Worm (Caenorhabditis elegans) whole organism, young adult: ENCODE results near the gene fbxa-127.

Source experiments
- B0261.1 ChIP-seq: sonication (generic microtip); optimal IDR thresholded peaks from 2 replicates; lab custom pipeline; 2016; ENCODE audit warnings: mild to moderate bottlenecking, missing genetic modification characterization, moderate library complexity, missing compliant biosample characterization
- B0336.3 ChIP-seq: fragments of 200-800 bp; sonication (Bioruptor generic); IDR thresholded peaks from 2 replicates; pipeline ENCODE4 v1.3.6; 2022; ENCODE audit warnings: missing genetic modification characterization, missing compliant biosample characterization
- F10E7.11 ChIP-seq: sonication (generic microtip); optimal IDR thresholded peaks from 2 replicates; lab custom pipeline; 2017; ENCODE audit warnings: mild to moderate bottlenecking, missing genetic modification characterization, moderate library complexity, missing compliant biosample characterization
- F37B4.10 ChIP-seq: fragments of 200-800 bp; sonication (Bioruptor generic); IDR thresholded peaks from 2 replicates; pipeline ENCODE4 v1.3.6; 2022; ENCODE audit warnings: missing genetic modification characterization, missing compliant biosample characterization
- F39B2.1 ChIP-seq: fragments of 200-800 bp; sonication (Bioruptor generic); IDR thresholded peaks from 2 replicates; pipeline ENCODE4 v1.3.6; 2022; ENCODE audit warnings: missing genetic modification reagents, missing genetic modification characterization, missing compliant biosample characterization
- F57C9.4 ChIP-seq: sonication (generic microtip); optimal IDR thresholded peaks from 2 replicates; lab custom pipeline; 2017; ENCODE audit warnings: mild to moderate bottlenecking, missing genetic modification characterization, missing compliant biosample characterization
- Y53F4B.3 ChIP-seq: fragments of 200-800 bp; sonication (Bioruptor generic); IDR thresholded peaks from 2 replicates; pipeline ENCODE4 v1.3.6; 2022; ENCODE audit warnings: missing genetic modification reagents, missing genetic modification characterization, missing compliant biosample characterization
- ama-1 ChIP-seq, 3 experiments: fragments of 150-350 bp in 1 of 3; sonication (generic microtip) in 2 of 3; optimal IDR thresholded peaks; 2 replicates each; lab custom pipeline; 2014 to 2018; ENCODE audit warnings: missing biosample characterization in 2 of 3, missing genetic modification characterization in 2 of 3, missing genetic modification reagents in 2 of 3
- atf-7 ChIP-seq: sonication (generic microtip); optimal IDR thresholded peaks from 2 replicates; lab custom pipeline; 2017; ENCODE audit warnings: mild to moderate bottlenecking, missing genetic modification characterization, missing compliant biosample characterization
- attf-5 ChIP-seq: fragments of 200-800 bp; sonication (Bioruptor generic); optimal IDR thresholded peaks from 2 replicates; lab custom pipeline; 2018; ENCODE audit warnings: mild to moderate bottlenecking, missing genetic modification characterization, missing compliant biosample characterization
- ccch-3 ChIP-seq: fragments of 200-800 bp; sonication (Bioruptor generic); optimal IDR thresholded peaks from 2 replicates; lab custom pipeline; 2018; ENCODE audit warnings: mild to moderate bottlenecking, missing genetic modification characterization, missing compliant biosample characterization
- cebp-1 ChIP-seq, 2 experiments: fragments of 200-800 bp in 1 of 2; sonication (Bioruptor generic) in 1 of 2; sonication (generic microtip) in 1 of 2; IDR thresholded peaks in 1 of 2; optimal IDR thresholded peaks in 1 of 2; 2 replicates each; pipeline versions ENCODE4 v1.3.6 to Lab custom; 2017 to 2022; ENCODE audit warnings: missing compliant biosample characterization in 2 of 2, missing genetic modification characterization in 2 of 2, mild to moderate bottlenecking in 1 of 2, missing genetic modification reagents in 1 of 2, moderate library complexity in 1 of 2
- cebp-2 ChIP-seq: fragments of 200-800 bp; sonication (Bioruptor generic); IDR thresholded peaks from 2 replicates; pipeline ENCODE4 v1.3.6; 2022; ENCODE audit warnings: missing genetic modification characterization, missing compliant biosample characterization
- ceh-79 ChIP-seq: sonication (generic microtip); optimal IDR thresholded peaks from 2 replicates; lab custom pipeline; 2017; ENCODE audit warnings: mild to moderate bottlenecking, missing genetic modification characterization, missing compliant biosample characterization
- dpff-1 ChIP-seq: sonication (generic microtip); optimal IDR thresholded peaks from 2 replicates; lab custom pipeline; 2017; ENCODE audit warnings: mild to moderate bottlenecking, missing genetic modification characterization, missing compliant biosample characterization
- egrh-3 ChIP-seq: fragments of 200-800 bp; sonication (Bioruptor generic); IDR thresholded peaks from 2 replicates; pipeline ENCODE4 v1.3.6; 2022; ENCODE audit warnings: missing genetic modification reagents, missing genetic modification characterization, missing compliant biosample characterization
- hlh-12 ChIP-seq: sonication (generic microtip); optimal IDR thresholded peaks from 2 replicates; lab custom pipeline; 2016; ENCODE audit warnings: missing genetic modification characterization, missing compliant biosample characterization
- hmg-1.2 ChIP-seq: fragments of 200-800 bp; sonication (Bioruptor generic); IDR thresholded peaks from 2 replicates; pipeline ENCODE4 v1.3.6; 2022; ENCODE audit warnings: missing genetic modification reagents, missing genetic modification characterization, missing compliant biosample characterization
- hsf-1 ChIP-seq: fragments of 200-800 bp; sonication (Bioruptor generic); IDR thresholded peaks from 2 replicates; pipeline ENCODE4 v1.3.6; 2022; ENCODE audit warnings: missing genetic modification reagents, missing genetic modification characterization, missing compliant biosample characterization
- let-607 ChIP-seq, 2 experiments: fragments of 200-800 bp in 1 of 2; sonication (Bioruptor generic) in 1 of 2; sonication (generic microtip) in 1 of 2; optimal IDR thresholded peaks; 2 replicates each; lab custom pipeline; 2016 to 2018; ENCODE audit warnings: mild to moderate bottlenecking in 2 of 2, missing compliant biosample characterization in 2 of 2, missing genetic modification characterization in 2 of 2, moderate library complexity in 2 of 2, missing genotype in 1 of 2
- lir-1 ChIP-seq: fragments of 200-800 bp; sonication (Bioruptor generic); conservative IDR thresholded peaks from 2 replicates; pipeline ENCODE4 v1.3.6; 2022; ENCODE audit warnings: missing genetic modification reagents, missing genetic modification characterization, missing compliant biosample characterization
- nfyb-1 ChIP-seq: fragments of 200-800 bp; sonication (Bioruptor generic); IDR thresholded peaks from 2 replicates; pipeline ENCODE4 v1.3.6; 2022; ENCODE audit warnings: missing genetic modification reagents, missing genetic modification characterization, missing compliant biosample characterization
- nhr-120 ChIP-seq: fragments of 200-800 bp; sonication (Bioruptor generic); IDR thresholded peaks from 2 replicates; pipeline ENCODE4 v1.3.6; 2022; ENCODE audit warnings: missing genetic modification characterization, missing compliant biosample characterization
- nhr-80 ChIP-seq: sonication (generic microtip); optimal IDR thresholded peaks from 2 replicates; lab custom pipeline; 2016; ENCODE audit warnings: missing genetic modification characterization, missing compliant biosample characterization
- pha-4 ChIP-seq: fragments of 150-350 bp; sonication (generic microtip); optimal IDR thresholded peaks from 2 replicates; lab custom pipeline; 2014; ENCODE audit warnings: missing biosample characterization, missing genetic modification reagents, missing genetic modification characterization
- rpc-1 ChIP-seq, 2 experiments: fragments of 150-350 bp in 1 of 2; sonication (generic microtip) in 1 of 2; optimal IDR thresholded peaks; 2 replicates each; lab custom pipeline; 2014 to 2018; ENCODE audit warnings: missing biosample characterization in 1 of 2, missing genetic modification characterization in 1 of 2, missing genetic modification reagents in 1 of 2, missing genotype in 1 of 2
- sdz-38 ChIP-seq: sonication (generic microtip); optimal IDR thresholded peaks from 2 replicates; lab custom pipeline; 2016; ENCODE audit warnings: missing genotype, missing genetic modification characterization, missing compliant biosample characterization
- snpc-1.1 ChIP-seq: sonication (generic microtip); optimal IDR thresholded peaks from 2 replicates; lab custom pipeline; 2017; ENCODE audit warnings: missing genetic modification characterization, mild to moderate bottlenecking, missing compliant biosample characterization, antibody characterized with exemption, moderate library complexity, missing genotype, missing genetic modification reagents; ENCODE audit not compliant: insufficient read depth
- snpc-4 ChIP-seq, 5 experiments: fragments of 150-350 bp in 1 of 5; sonication (generic microtip) in 4 of 5; optimal IDR thresholded peaks; 2 replicates each; lab custom pipeline; 2014 to 2018; ENCODE audit warnings: missing genetic modification characterization in 5 of 5, missing biosample characterization in 3 of 5, antibody characterized with exemption in 2 of 5, mild to moderate bottlenecking in 2 of 5, missing compliant biosample characterization in 2 of 5, missing genotype in 2 of 5, moderate library complexity in 2 of 5, missing genetic modification reagents in 1 of 5
- tlf-1 ChIP-seq: fragments of 200-800 bp; sonication (Bioruptor generic); optimal IDR thresholded peaks from 2 replicates; lab custom pipeline; 2018; ENCODE audit warnings: mild to moderate bottlenecking, missing genetic modification characterization, missing compliant biosample characterization
- unc-130 ChIP-seq: sonication (generic microtip); optimal IDR thresholded peaks from 2 replicates; lab custom pipeline; 2016; ENCODE audit warnings: missing genetic modification reagents, missing genetic modification characterization, missing compliant biosample characterization
- ztf-25 ChIP-seq: fragments of 200-800 bp; sonication (Bioruptor generic); IDR thresholded peaks from 2 replicates; pipeline ENCODE4 v1.3.6; 2022; ENCODE audit warnings: missing genetic modification reagents, missing genetic modification characterization, missing compliant biosample characterization
- ztf-26 ChIP-seq: sonication (generic microtip); optimal IDR thresholded peaks from 2 replicates; lab custom pipeline; 2017; ENCODE audit warnings: missing genetic modification characterization, missing compliant biosample characterization

The fbxa-127 gene

ce11 chrV:16723744-16724143 lies 4.8 kb upstream of the fbxa-127 start, which contains the start of gene nhr-112:
nhr-112 (minus strand) TSS chrV:16723844.
- TF ChIP-seq tlf-1 (GFP tag; lab: Kevin White, UChicago) (no peak), cebp-2 (GFP tag; lab: Robert Waterston, UW) (no peak), ccch-3 (GFP tag; lab: Kevin White, UChicago) (no peak), F37B4.10 (GFP tag; lab: Robert Waterston, UW) (no peak), ama-1 (optimal IDR thresholded peaks at IDR 0.05; lab: Kevin White, UChicago) (no peak), ama-1 (GFP tag; optimal IDR thresholded peaks at IDR 0.05; lab: Kevin White, UChicago) (no peak), rpc-1 (optimal IDR thresholded peaks at IDR 0.05; lab: Kevin White, UChicago) (no peak), rpc-1 (tag; optimal IDR thresholded peaks at IDR 0.05; lab: Kevin White, UChicago) (no peak)

ce11 chrV:16724574-16724973 lies 4.0 kb upstream of the fbxa-127 start:
- TF ChIP-seq cebp-1 (GFP tag; IDR thresholded peaks at IDR 0.05; lab: Robert Waterston, UW) (peak; percentile 35; the same call in 1 of the 2 replicates), cebp-1 (tag; optimal IDR thresholded peaks at IDR 0.05; lab: Kevin White, UChicago) (no peak), lir-1 (GFP tag; lab: Robert Waterston, UW) (no peak)

ce11 chrV:16725955-16726354 lies 2.6 kb upstream of the fbxa-127 start:
- TF ChIP-seq F10E7.11 (tag; lab: Kevin White, UChicago) (no peak), tlf-1 (GFP tag; lab: Kevin White, UChicago) (no peak), nfyb-1 (GFP tag; lab: Robert Waterston, UW) (no peak), atf-7 (tag; lab: Kevin White, UChicago) (peak; percentile 14), attf-5 (GFP tag; lab: Kevin White, UChicago) (peak; percentile 35), snpc-4 (GFP tag; optimal IDR thresholded peaks at IDR 0.05; lab: Kevin White, UChicago) (no peak), snpc-4 (tag; optimal IDR thresholded peaks at IDR 0.05; lab: Kevin White, UChicago) (peak in 2 of 4 experiments; percentile 38 to 46), nhr-80 (tag; lab: Kevin White, UChicago) (peak; percentile 88), hsf-1 (GFP tag; lab: Robert Waterston, UW) (no peak), pha-4 (tag; lab: Kevin White, UChicago) (no peak), F57C9.4 (tag; lab: Kevin White, UChicago) (no peak), sdz-38 (no peak), let-607 (tag; optimal IDR thresholded peaks at IDR 0.05; lab: Kevin White, UChicago) (peak in 1 of 2 experiments; percentile 10), B0261.1 (tag; lab: Kevin White, UChicago) (no peak)

DNA sequence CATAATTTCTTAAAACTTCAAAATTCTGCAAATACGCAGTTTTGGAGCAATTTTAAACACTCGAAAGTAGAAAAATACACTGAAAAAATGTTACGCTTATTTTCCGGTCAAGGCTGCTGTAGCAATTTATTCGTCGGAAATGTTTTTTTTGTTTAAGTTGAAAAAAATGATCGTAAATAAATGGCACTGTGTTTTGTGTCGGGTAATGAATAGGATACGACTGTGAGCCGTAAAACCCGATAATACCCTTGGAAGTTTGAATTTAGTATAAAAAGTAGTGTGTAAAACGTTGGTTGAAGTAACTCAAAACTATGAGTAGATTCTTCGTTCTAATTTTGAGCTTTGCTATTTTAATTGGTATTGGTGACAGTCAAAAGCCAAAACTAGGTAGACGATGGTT lies 1.6 kb upstream of the fbxa-127 start, which contains the start of gene T25E12.14:
T25E12.14 (plus strand) TSS at position 301 of the 400 bp plus-strand sequence.
- TF ChIP-seq hlh-12 (tag; lab: Kevin White, UChicago) = no peak
- TF ChIP-seq egrh-3 = no peak
- no peak for TF ChIP-seq B0336.3 (GFP tag; lab: Robert Waterston, UW)
- TF ChIP-seq B0261.1 (tag; lab: Kevin White, UChicago) = no peak
- TF ChIP-seq sdz-38 = no peak
- no peak for TF ChIP-seq nhr-120 (GFP tag; lab: Robert Waterston, UW)
- TF ChIP-seq dpff-1 (tag; lab: Kevin White, UChicago) = no peak
- no peak for TF ChIP-seq pha-4 (tag; lab: Kevin White, UChicago)

ce11 chrV:16729961-16730360 lies 1.4 kb downstream of the fbxa-127 start, which contains the start of gene srz-99:
srz-99 (plus strand) TSS chrV:16730261.
- TF ChIP-seq sdz-38 = no peak
- TF ChIP-seq unc-130 (GFP tag; lab: Kevin White, UChicago) = no peak
- TF ChIP-seq hsf-1 (GFP tag; lab: Robert Waterston, UW) = no peak
- no peak for TF ChIP-seq rpc-1 (optimal IDR thresholded peaks at IDR 0.05; lab: Kevin White, UChicago)
- TF ChIP-seq rpc-1 (tag; optimal IDR thresholded peaks at IDR 0.05; lab: Kevin White, UChicago) = no peak
- no peak for TF ChIP-seq snpc-1.1 (tag; lab: Kevin White, UChicago)
- no peak for TF ChIP-seq ceh-79 (tag; lab: Kevin White, UChicago)
- no peak for TF ChIP-seq nhr-120 (GFP tag; lab: Robert Waterston, UW)
- no peak for TF ChIP-seq ztf-26
- TF ChIP-seq ztf-25 = no peak
- no peak for TF ChIP-seq F39B2.1
- TF ChIP-seq cebp-2 (GFP tag; lab: Robert Waterston, UW) = no peak
- no peak for TF ChIP-seq Y53F4B.3 (GFP tag; lab: Robert Waterston, UW)
- TF ChIP-seq hmg-1.2 (GFP tag; lab: Robert Waterston, UW) = no peak
- TF ChIP-seq, all 124 proteins: peak for 0
